Worm (Caenorhabditis elegans) whole organism, L1 larva: ENCODE measurements around the gene sahd-1.

ENCODE experiments used
- ceh-82 ChIP-seq, 3 experiments: fragments of 150-350 bp in 1 of 3; sonication (generic microtip) in 2 of 3; optimal IDR thresholded peaks; 2 replicates each; lab custom pipeline; 2014 to 2017; ENCODE audit warnings: missing biosample characterization in 3 of 3, missing genetic modification characterization in 3 of 3
- egl-27 ChIP-seq, 2 experiments: fragments of 150-350 bp in 1 of 2; sonication (generic microtip); optimal IDR thresholded peaks; 3 replicates each; lab custom pipeline; 2017 to 2018; ENCODE audit warnings: missing biosample characterization in 2 of 2, missing genetic modification characterization in 2 of 2, missing genetic modification reagents in 2 of 2
- fos-1 ChIP-seq: fragments of 150-350 bp; optimal IDR thresholded peaks from 2 replicates; lab custom pipeline; 2014; ENCODE audit warnings: missing biosample characterization, missing genetic modification characterization
- hlh-17 ChIP-seq: fragments of 200-800 bp; sonication (Bioruptor generic); optimal IDR thresholded peaks from 2 replicates; lab custom pipeline; 2018; ENCODE audit warnings: missing genetic modification characterization, mild to moderate bottlenecking, missing compliant biosample characterization, moderate library complexity, borderline replicate concordance
- skn-1 ChIP-seq: fragments of 150-350 bp; optimal IDR thresholded peaks from 2 replicates; lab custom pipeline; 2014; ENCODE audit warnings: missing biosample characterization, missing genetic modification characterization
- tbx-2 ChIP-seq: sonication (generic microtip); optimal IDR thresholded peaks from 2 replicates; lab custom pipeline; 2016; ENCODE audit warnings: missing genetic modification characterization, missing compliant biosample characterization
- unc-130 ChIP-seq: fragments of 150-350 bp; optimal IDR thresholded peaks from 2 replicates; lab custom pipeline; 2017; ENCODE audit warnings: missing biosample characterization, missing genetic modification characterization, inconsistent platforms
- unc-62 ChIP-seq: fragments of 150-350 bp; optimal IDR thresholded peaks from 2 replicates; lab custom pipeline; 2014; ENCODE audit warnings: missing biosample characterization, missing genetic modification reagents, missing genetic modification characterization
- zip-4 ChIP-seq: fragments of 200-800 bp; sonication (Bioruptor generic); optimal IDR thresholded peaks from 2 replicates; lab custom pipeline; 2018; ENCODE audit warnings: mild to moderate bottlenecking, missing genetic modification characterization, moderate library complexity, missing compliant biosample characterization

ce11 chrII:5551517-5551916 lies 36.8 kb upstream of the sahd-1 start, which contains the start of gene C17C3.5:
- TF ChIP-seq ceh-82 (tag; optimal IDR thresholded peaks at IDR 0.05; lab: Kevin White, UChicago), result no peak
- TF ChIP-seq tbx-2 (tag; lab: Kevin White, UChicago), result no peak
- TF ChIP-seq skn-1 (tag; lab: Kevin White, UChicago), result no peak
- no peak for TF ChIP-seq fos-1
- TF ChIP-seq egl-27 (tag; optimal IDR thresholded peaks at IDR 0.05; lab: Kevin White, UChicago), result no peak
- no peak for TF ChIP-seq hlh-17
- TF ChIP-seq unc-62 (GFP tag; lab: Kevin White, UChicago), result no peak
- no peak for TF ChIP-seq zip-4 (GFP tag; lab: Kevin White, UChicago)
- TF ChIP-seq unc-130 (tag; lab: Kevin White, UChicago), result no peak
